Worm (Caenorhabditis elegans) whole organism, mixed stage, embryonic: ENCODE data around the gene Y41C4A.8.

Experiments
- M03D4.4 ChIP-seq: sonication (generic microtip); optimal IDR thresholded peaks from 2 replicates; lab custom pipeline; 2017; ENCODE audit warnings: mild to moderate bottlenecking, missing genetic modification characterization, missing compliant biosample characterization
- bed-3 ChIP-seq: fragments of 200-800 bp; sonication (Bioruptor generic); optimal IDR thresholded peaks from 3 replicates; lab custom pipeline; 2018; ENCODE audit warnings: mild to moderate bottlenecking, missing genetic modification characterization, moderate library complexity, missing compliant biosample characterization
- blmp-1 ChIP-seq: fragments of 150-350 bp; optimal IDR thresholded peaks from 2 replicates; lab custom pipeline; 2014; ENCODE audit warnings: missing biosample characterization, missing genetic modification characterization
- ceh-39 ChIP-seq: fragments of 150-350 bp; optimal IDR thresholded peaks from 2 replicates; lab custom pipeline; 2014; ENCODE audit warnings: missing biosample characterization, missing genetic modification characterization
- ceh-43 ChIP-seq: fragments of 200-800 bp; sonication (Bioruptor generic); optimal IDR thresholded peaks from 2 replicates; lab custom pipeline; 2018; ENCODE audit warnings: mild to moderate bottlenecking, missing genetic modification characterization, moderate library complexity, missing compliant biosample characterization
- ceh-83 ChIP-seq: fragments of 200-800 bp; sonication (Bioruptor generic); optimal IDR thresholded peaks from 2 replicates; lab custom pipeline; 2018; ENCODE audit warnings: mild to moderate bottlenecking, missing genetic modification characterization, missing compliant biosample characterization
- ces-1 ChIP-seq: fragments of 150-350 bp; optimal IDR thresholded peaks from 2 replicates; lab custom pipeline; 2014; ENCODE audit warnings: missing biosample characterization, missing genetic modification reagents, missing genetic modification characterization
- cnd-1 ChIP-seq: fragments of 200-800 bp; sonication (Bioruptor generic); optimal IDR thresholded peaks from 2 replicates; lab custom pipeline; 2018; ENCODE audit warnings: mild to moderate bottlenecking, missing genetic modification characterization, missing compliant biosample characterization
- elt-3 ChIP-seq: fragments of 150-350 bp; optimal IDR thresholded peaks from 2 replicates; lab custom pipeline; 2014; ENCODE audit warnings: missing biosample characterization, missing genetic modification characterization
- ham-2 ChIP-seq: fragments of 200-800 bp; sonication (Bioruptor generic); optimal IDR thresholded peaks from 2 replicates; lab custom pipeline; 2018; ENCODE audit warnings: mild to moderate bottlenecking, missing genetic modification characterization, missing compliant biosample characterization
- hlh-1 ChIP-seq: fragments of 150-350 bp; optimal IDR thresholded peaks from 2 replicates; lab custom pipeline; 2014; ENCODE audit warnings: missing biosample characterization, missing genetic modification reagents, missing genetic modification characterization
- mab-5 ChIP-seq: fragments of 150-350 bp; optimal IDR thresholded peaks from 2 replicates; lab custom pipeline; 2014; ENCODE audit warnings: missing biosample characterization, missing genetic modification characterization
- mls-2 ChIP-seq: sonication (generic microtip); optimal IDR thresholded peaks from 2 replicates; lab custom pipeline; 2016; ENCODE audit warnings: mild to moderate bottlenecking, missing genetic modification characterization, moderate library complexity, missing compliant biosample characterization
- nhr-12 ChIP-seq: fragments of 150-350 bp; optimal IDR thresholded peaks from 2 replicates; lab custom pipeline; 2014; ENCODE audit warnings: missing biosample characterization, missing genetic modification characterization
- nhr-2 ChIP-seq: fragments of 150-350 bp; optimal IDR thresholded peaks from 2 replicates; lab custom pipeline; 2014; ENCODE audit warnings: missing biosample characterization, missing genetic modification characterization
- nhr-237 ChIP-seq: fragments of 150-350 bp; optimal IDR thresholded peaks from 2 replicates; lab custom pipeline; 2014; ENCODE audit warnings: missing biosample characterization, missing genetic modification characterization
- nhr-28 ChIP-seq: fragments of 150-350 bp; optimal IDR thresholded peaks from 2 replicates; lab custom pipeline; 2014; ENCODE audit warnings: missing biosample characterization, missing genetic modification characterization
- pha-4 ChIP-seq: fragments of 150-350 bp; optimal IDR thresholded peaks from 2 replicates; lab custom pipeline; 2018; ENCODE audit warnings: missing biosample characterization, missing genetic modification reagents, missing genetic modification characterization
- sem-2 ChIP-seq: fragments of 200-800 bp; sonication (Bioruptor generic); optimal IDR thresholded peaks from 2 replicates; lab custom pipeline; 2018; ENCODE audit warnings: mild to moderate bottlenecking, missing genetic modification characterization, missing compliant biosample characterization
- snpc-4 ChIP-seq: fragments of 150-350 bp; optimal IDR thresholded peaks from 2 replicates; lab custom pipeline; 2014; ENCODE audit warnings: missing biosample characterization, missing genetic modification characterization
- sptf-1 ChIP-seq: sonication (generic microtip); optimal IDR thresholded peaks from 2 replicates; lab custom pipeline; 2017; ENCODE audit warnings: mild to moderate bottlenecking, missing genetic modification characterization, moderate library complexity, missing compliant biosample characterization
- tbx-8 ChIP-seq: fragments of 200-800 bp; sonication (Bioruptor generic); optimal IDR thresholded peaks from 2 replicates; lab custom pipeline; 2018; ENCODE audit warnings: mild to moderate bottlenecking, missing genetic modification characterization, moderate library complexity, missing compliant biosample characterization
- unc-120 ChIP-seq: sonication (generic microtip); optimal IDR thresholded peaks from 2 replicates; lab custom pipeline; 2017; ENCODE audit warnings: missing genetic modification characterization, missing compliant biosample characterization; ENCODE audit not compliant: poor library complexity, severe bottlenecking
- unc-39 ChIP-seq: fragments of 150-350 bp; optimal IDR thresholded peaks from 2 replicates; lab custom pipeline; 2014; ENCODE audit warnings: missing biosample characterization, missing genetic modification characterization
- unc-62 ChIP-seq: fragments of 150-350 bp; optimal IDR thresholded peaks from 2 replicates; lab custom pipeline; 2014; ENCODE audit warnings: missing biosample characterization, missing genetic modification reagents, missing genetic modification characterization
- zip-8 ChIP-seq: fragments of 150-350 bp; optimal IDR thresholded peaks from 2 replicates; lab custom pipeline; 2014; ENCODE audit warnings: missing biosample characterization, missing genetic modification characterization
- ztf-11 ChIP-seq: fragments of 150-350 bp; optimal IDR thresholded peaks from 2 replicates; lab custom pipeline; 2014; ENCODE audit warnings: missing biosample characterization, missing genetic modification characterization

Y41C4A.8 gene

ce11 chrIII:11683038-11683437 lies 25.6 kb downstream of the Y41C4A.8 start:
- TF ChIP-seq tbx-8, result no peak

DNA sequence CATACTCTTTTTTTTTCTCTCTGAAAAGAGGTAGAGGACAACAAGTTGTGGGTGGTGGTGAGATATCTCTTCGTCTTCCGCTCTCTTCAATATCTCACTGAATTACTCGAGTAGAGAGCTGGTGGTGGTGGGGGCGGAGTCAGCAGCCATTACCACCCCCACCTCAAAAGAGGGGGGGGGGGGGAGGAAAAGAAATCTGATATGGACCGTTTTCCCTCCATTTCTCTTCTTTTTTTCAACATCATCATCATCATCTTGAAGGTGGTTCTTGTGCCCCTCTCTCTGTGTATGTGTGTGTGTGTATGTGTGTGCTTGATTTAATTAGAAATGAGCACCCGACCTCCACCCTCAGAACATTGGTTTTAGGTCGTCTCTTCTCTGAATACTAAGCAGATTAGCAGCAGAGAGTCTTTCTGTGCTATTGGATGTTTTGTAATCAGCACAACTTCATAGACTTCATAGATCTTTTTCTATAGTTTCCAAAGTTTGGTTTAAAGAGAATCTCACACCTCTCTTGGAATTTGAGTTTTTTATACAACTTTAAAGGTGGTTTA lies 27.1 kb downstream of the Y41C4A.8 start:
- TF ChIP-seq ces-1 (peak; percentile 98), hlh-1 (no peak), mls-2 (tag; lab: Kevin White, UChicago) (peak; percentile 13)

- TF ChIP-seq blmp-1 (tag; lab: Kevin White, UChicago) (no peak), mls-2 (tag; lab: Kevin White, UChicago) (no peak), tbx-8 (no peak), zip-8 (tag; lab: Kevin White, UChicago) (no peak), ztf-11 (tag; lab: Kevin White, UChicago) (no peak), pha-4 (tag; lab: Kevin White, UChicago) (no peak)
Observed at ce11 chrIII:11680514-11680913, 28.1 kb downstream of the Y41C4A.8 start.

ce11 chrIII:11669008-11669407 lies 39.6 kb downstream of the Y41C4A.8 start:
- no peak for TF ChIP-seq unc-39
- no peak for TF ChIP-seq ceh-83
- TF ChIP-seq nhr-237 (tag; lab: Kevin White, UChicago), result no peak
- TF ChIP-seq unc-62 (GFP tag; lab: Kevin White, UChicago), result no peak
- no peak for TF ChIP-seq ces-1
- no peak for TF ChIP-seq ham-2
- no peak for TF ChIP-seq zip-8 (tag; lab: Kevin White, UChicago)
- TF ChIP-seq tbx-8, result no peak
- TF ChIP-seq mls-2 (tag; lab: Kevin White, UChicago), result no peak
- no peak for TF ChIP-seq M03D4.4 (tag; lab: Kevin White, UChicago)
- no peak for TF ChIP-seq snpc-4 (tag; lab: Kevin White, UChicago)
- no peak for TF ChIP-seq nhr-12 (tag; lab: Kevin White, UChicago)
- no peak for TF ChIP-seq nhr-2 (tag; lab: Kevin White, UChicago)
- TF ChIP-seq unc-120 (tag; lab: Kevin White, UChicago), result no peak
- TF ChIP-seq mab-5 (tag; lab: Kevin White, UChicago), result no peak
- TF ChIP-seq cnd-1, result no peak
- TF ChIP-seq ceh-39, result no peak
- no peak for TF ChIP-seq elt-3 (tag; lab: Kevin White, UChicago)
- TF ChIP-seq hlh-1, result no peak
- no peak for TF ChIP-seq sem-2 (GFP tag; lab: Kevin White, UChicago)
- TF ChIP-seq, all 35 proteins: peak for 0

- TF ChIP-seq blmp-1 (tag; lab: Kevin White, UChicago) (peak; percentile 27), ceh-43 (no peak)
Observed at ce11 chrIII:11666819-11667218, 41.8 kb downstream of the Y41C4A.8 start.

DNA sequence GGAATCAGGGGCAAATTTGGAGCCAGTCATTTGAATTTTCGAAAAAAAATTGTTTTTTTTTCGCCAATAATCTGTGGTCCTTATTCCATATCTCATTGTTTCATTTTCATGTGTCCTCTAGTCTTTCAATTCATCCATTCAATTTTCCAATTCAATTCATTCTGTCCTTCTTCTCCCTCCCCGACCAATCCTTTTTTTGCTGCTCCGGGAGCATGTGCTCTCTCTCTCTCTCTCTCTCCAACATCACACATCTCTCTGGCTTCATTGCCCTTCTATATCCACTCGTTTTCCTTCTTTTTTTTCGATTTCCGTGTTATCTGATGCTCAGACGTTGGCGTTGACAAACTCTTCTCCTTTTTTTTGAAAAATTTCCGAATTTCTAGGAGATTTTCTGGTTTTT lies 45.2 kb downstream of the Y41C4A.8 start:
- no peak for TF ChIP-seq sem-2 (GFP tag; lab: Kevin White, UChicago)
- TF ChIP-seq ces-1, result peak; percentile 67
- TF ChIP-seq, all 35 proteins: peak for 1

- TF ChIP-seq mls-2 (tag; lab: Kevin White, UChicago) (no peak), ceh-83 (no peak), bed-3 (GFP tag; lab: Kevin White, UChicago) (no peak)
- TF ChIP-seq, all 35 proteins: peak for 0
Observed at ce11 chrIII:11660736-11661135, 47.9 kb downstream of the Y41C4A.8 start.

DNA sequence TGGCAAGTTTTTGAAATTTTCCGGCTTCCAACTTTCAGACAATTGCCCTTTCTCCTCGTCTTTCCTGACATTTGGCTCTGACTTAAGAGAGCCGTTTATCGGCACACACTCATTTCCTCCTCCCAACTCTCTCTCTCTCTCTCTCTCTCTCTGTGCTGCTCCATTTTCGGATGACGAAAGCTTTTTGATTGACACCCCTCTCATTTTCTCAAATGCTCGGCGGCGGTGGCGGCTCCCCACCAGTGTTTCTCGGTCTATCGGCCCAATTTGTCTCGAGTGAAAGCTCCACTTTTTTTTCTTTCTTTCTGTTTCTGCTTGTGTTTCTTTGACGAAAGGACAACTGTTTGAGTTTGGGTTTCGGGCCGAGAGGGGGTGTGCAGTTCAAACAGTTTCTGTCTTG lies 48.8 kb downstream of the Y41C4A.8 start:
- TF ChIP-seq tbx-8 (no peak), ceh-39 (no peak), nhr-2 (tag; lab: Kevin White, UChicago) (no peak), ces-1 (no peak), ztf-11 (tag; lab: Kevin White, UChicago) (no peak), M03D4.4 (tag; lab: Kevin White, UChicago) (no peak), blmp-1 (tag; lab: Kevin White, UChicago) (no peak), sptf-1 (tag; lab: Kevin White, UChicago) (no peak), elt-3 (tag; lab: Kevin White, UChicago) (no peak), unc-39 (no peak), cnd-1 (no peak), nhr-12 (tag; lab: Kevin White, UChicago) (no peak), sem-2 (GFP tag; lab: Kevin White, UChicago) (no peak), nhr-28 (tag; lab: Kevin White, UChicago) (no peak), pha-4 (tag; lab: Kevin White, UChicago) (no peak)
- TF ChIP-seq, all 35 proteins: peak for 0
